Fruit fly (Drosophila melanogaster) whole organism, embryonic: Measurements from ENCODE around the gene mnd.

ENCODE experiments used
- ATbp ChIP-seq: fragments of 200-800 bp; sonication (Bioruptor generic); optimal IDR thresholded peaks from 2 replicates; lab custom pipeline; 2017; ENCODE audit warnings: missing biosample characterization, mild to moderate bottlenecking, missing genetic modification characterization, missing genetic modification reagents
- Atf3 ChIP-seq: fragments of 200-800 bp; sonication (Bioruptor generic); optimal IDR thresholded peaks from 3 replicates; lab custom pipeline; 2016; ENCODE audit warnings: missing biosample characterization, missing genetic modification characterization
- BtbVII ChIP-seq: fragments of 200-800 bp; sonication (Bioruptor generic); optimal IDR thresholded peaks from 3 replicates; lab custom pipeline; 2017; ENCODE audit warnings: missing biosample characterization, mild to moderate bottlenecking, missing genetic modification characterization
- CG10321 ChIP-seq: fragments of 200-800 bp; sonication (Bioruptor generic); IDR thresholded peaks from 2 replicates; pipeline ENCODE4 v1.3.6; 2022; ENCODE audit warnings: missing biosample characterization, missing genetic modification characterization
- CG10959 ChIP-seq: fragments of 200-800 bp; sonication (Bioruptor generic); IDR thresholded peaks from 2 replicates; pipeline ENCODE4 v1.3.6; 2022; ENCODE audit warnings: missing biosample characterization, missing genetic modification characterization
- CG11504 ChIP-seq: fragments of 200-800 bp; sonication (Bioruptor generic); optimal IDR thresholded peaks from 3 replicates; lab custom pipeline; 2019; ENCODE audit warnings: missing biosample characterization, mild to moderate bottlenecking, missing genetic modification characterization, moderate library complexity
- CG12155 ChIP-seq: fragments of 200-800 bp; sonication (Bioruptor generic); optimal IDR thresholded peaks from 3 replicates; lab custom pipeline; 2016; ENCODE audit warnings: missing biosample characterization, missing genetic modification characterization
- CG12391 ChIP-seq: fragments of 200-800 bp; sonication (Bioruptor generic); optimal IDR thresholded peaks from 3 replicates; lab custom pipeline; 2018; ENCODE audit warnings: missing biosample characterization, mild to moderate bottlenecking, missing genetic modification characterization, moderate library complexity
- CG12659 ChIP-seq: fragments of 200-800 bp; sonication (Bioruptor generic); optimal IDR thresholded peaks from 3 replicates; lab custom pipeline; 2017; ENCODE audit warnings: mild to moderate bottlenecking, missing biosample characterization, missing genetic modification reagents, missing genetic modification characterization
- CG12942 ChIP-seq: fragments of 200-800 bp; sonication (Bioruptor generic); optimal IDR thresholded peaks from 3 replicates; lab custom pipeline; 2016; ENCODE audit warnings: missing biosample characterization, missing genetic modification characterization
- CG14667 ChIP-seq: fragments of 200-800 bp; sonication (Bioruptor generic); IDR thresholded peaks from 2 replicates; pipeline ENCODE4 v1.3.6; 2022; ENCODE audit warnings: missing biosample characterization, missing genetic modification characterization
- CG15696 ChIP-seq: fragments of 200-800 bp; sonication (Bioruptor generic); optimal IDR thresholded peaks from 2 replicates; lab custom pipeline; 2019; ENCODE audit warnings: missing biosample characterization, mild to moderate bottlenecking, missing genetic modification characterization, moderate library complexity
- CG17359 ChIP-seq: fragments of 200-800 bp; sonication (Bioruptor generic); optimal IDR thresholded peaks from 3 replicates; lab custom pipeline; 2018; ENCODE audit warnings: missing biosample characterization, mild to moderate bottlenecking, missing genetic modification characterization, moderate library complexity
- CG2202 ChIP-seq: fragments of 200-800 bp; sonication (Bioruptor generic); optimal IDR thresholded peaks from 2 replicates; lab custom pipeline; 2018; ENCODE audit warnings: missing biosample characterization, mild to moderate bottlenecking, missing genetic modification characterization
- CG2678 ChIP-seq: fragments of 200-800 bp; sonication (Bioruptor generic); optimal IDR thresholded peaks from 3 replicates; lab custom pipeline; 2019; ENCODE audit warnings: missing biosample characterization, mild to moderate bottlenecking, missing genetic modification characterization, moderate library complexity
- CG2712 ChIP-seq: fragments of 200-800 bp; optimal IDR thresholded peaks from 3 replicates; lab custom pipeline; 2019; ENCODE audit warnings: missing biosample characterization, mild to moderate bottlenecking, missing genetic modification characterization, moderate library complexity
- CG31441 ChIP-seq: fragments of 200-800 bp; sonication (Bioruptor generic); IDR thresholded peaks from 2 replicates; pipeline ENCODE4 v1.3.6; 2022; ENCODE audit warnings: missing biosample characterization, missing genetic modification characterization
- CG32772 ChIP-seq: fragments of 200-800 bp; sonication (Bioruptor generic); IDR thresholded peaks from 2 replicates; pipeline ENCODE4 v1.3.6; 2022; ENCODE audit warnings: missing biosample characterization, missing genetic modification characterization
- CG34422 ChIP-seq: fragments of 200-800 bp; sonication (Bioruptor generic); IDR thresholded peaks from 3 replicates; pipeline ENCODE4 v1.3.6; 2022; ENCODE audit warnings: missing biosample characterization, missing genetic modification characterization
- CG5180 ChIP-seq: fragments of 200-800 bp; sonication (Bioruptor generic); optimal IDR thresholded peaks from 3 replicates; lab custom pipeline; 2017; ENCODE audit warnings: missing biosample characterization, missing genetic modification characterization, mild to moderate bottlenecking, moderate library complexity, missing genetic modification reagents
- CG8388 ChIP-seq: fragments of 200-800 bp; sonication (Bioruptor generic); optimal IDR thresholded peaks from 2 replicates; lab custom pipeline; 2019; ENCODE audit warnings: missing biosample characterization, mild to moderate bottlenecking, missing genetic modification characterization, moderate library complexity
- CG9876 ChIP-seq: fragments of 200-800 bp; sonication (Bioruptor generic); optimal IDR thresholded peaks from 2 replicates; lab custom pipeline; 2016; ENCODE audit warnings: missing biosample characterization, missing genetic modification characterization
- D ChIP-seq, 2 experiments: fragments of 200-800 bp in 1 of 2; fragments of >200 bp in 1 of 2; sonication (Bioruptor generic) in 1 of 2; optimal IDR thresholded peaks; 2 replicates in 1 of 2; 3 replicates in 1 of 2; lab custom pipeline; 2017; ENCODE audit warnings: mild to moderate bottlenecking in 1 of 2, missing biosample characterization in 1 of 2, missing genetic modification characterization in 1 of 2, missing genetic modification reagents in 1 of 2
- Dll ChIP-seq: fragments of 200-800 bp; sonication (Bioruptor generic); IDR thresholded peaks from 4 replicates; pipeline ENCODE4 v1.3.6; 2022; ENCODE audit warnings: missing biosample characterization, missing genetic modification characterization; ENCODE audit not compliant: partially characterized antibody
- Doc3 ChIP-seq: fragments of 200-800 bp; sonication (Bioruptor generic); IDR thresholded peaks from 3 replicates; pipeline ENCODE4 v1.3.6; 2022; ENCODE audit warnings: missing biosample characterization, missing genetic modification characterization; ENCODE audit not compliant: partially characterized antibody
- Fer3 ChIP-seq: fragments of 200-800 bp; sonication (Bioruptor generic); optimal IDR thresholded peaks from 2 replicates; lab custom pipeline; 2018; ENCODE audit warnings: missing biosample characterization, mild to moderate bottlenecking, missing genetic modification characterization, moderate library complexity
- GATAe ChIP-seq: fragments of 200-800 bp; sonication (Bioruptor generic); conservative IDR thresholded peaks from 2 replicates; pipeline ENCODE4 v1.3.6; 2022; ENCODE audit warnings: missing biosample characterization, missing genetic modification characterization
- MTF-1 ChIP-seq: fragments of 200-800 bp; sonication (Bioruptor generic); optimal IDR thresholded peaks from 2 replicates; lab custom pipeline; 2018; ENCODE audit warnings: missing biosample characterization, mild to moderate bottlenecking, missing genetic modification characterization, borderline replicate concordance
- Ptx1 ChIP-seq: fragments of 200-800 bp; sonication (Bioruptor generic); IDR thresholded peaks from 2 replicates; pipeline ENCODE4 v1.3.6; 2022; ENCODE audit warnings: missing biosample characterization, missing genetic modification characterization
- Side ChIP-seq: fragments of 200-800 bp; sonication (Bioruptor generic); optimal IDR thresholded peaks from 2 replicates; lab custom pipeline; 2016; ENCODE audit warnings: missing biosample characterization, missing genetic modification characterization
- YL-1 ChIP-seq: fragments of 200-800 bp; sonication (Bioruptor generic); optimal IDR thresholded peaks from 3 replicates; lab custom pipeline; 2017; ENCODE audit warnings: missing biosample characterization, mild to moderate bottlenecking, missing genetic modification characterization
- bsh ChIP-seq, 2 experiments: fragments of 200-800 bp; sonication (Bioruptor generic); optimal IDR thresholded peaks; 2 replicates each; lab custom pipeline; 2017 to 2018; ENCODE audit warnings: mild to moderate bottlenecking in 2 of 2, missing biosample characterization in 2 of 2, missing genetic modification characterization in 2 of 2, moderate library complexity in 1 of 2
- dmrt99B ChIP-seq: fragments of 200-800 bp; sonication (Bioruptor generic); optimal IDR thresholded peaks from 2 replicates; lab custom pipeline; 2018; ENCODE audit warnings: missing biosample characterization, mild to moderate bottlenecking, missing genetic modification characterization, moderate library complexity
- ftz-f1 ChIP-seq: fragments of 200-800 bp; sonication (Bioruptor generic); optimal IDR thresholded peaks from 2 replicates; lab custom pipeline; 2016; ENCODE audit warnings: missing biosample characterization, missing genetic modification characterization
- gce ChIP-seq: fragments of 200-800 bp; sonication (Bioruptor generic); IDR thresholded peaks from 3 replicates; pipeline ENCODE4 v1.3.6; 2022; ENCODE audit warnings: missing biosample characterization, missing genetic modification characterization
- gem ChIP-seq: fragments of 200-800 bp; sonication (Bioruptor generic); optimal IDR thresholded peaks from 2 replicates; lab custom pipeline; 2019; ENCODE audit warnings: missing biosample characterization, mild to moderate bottlenecking, missing genetic modification characterization, moderate library complexity
- grau ChIP-seq: fragments of 200-800 bp; optimal IDR thresholded peaks from 3 replicates; lab custom pipeline; 2019; ENCODE audit warnings: missing biosample characterization, mild to moderate bottlenecking, missing genetic modification characterization, moderate library complexity
- gsb ChIP-seq: fragments of 200-800 bp; sonication (Bioruptor generic); IDR thresholded peaks from 2 replicates; pipeline ENCODE4 v1.3.6; 2022; ENCODE audit warnings: missing biosample characterization, missing genetic modification characterization
- gsb-n ChIP-seq: fragments of 200-800 bp; sonication (Bioruptor generic); optimal IDR thresholded peaks from 3 replicates; lab custom pipeline; 2018; ENCODE audit warnings: missing biosample characterization, mild to moderate bottlenecking, missing genetic modification characterization
- kah ChIP-seq: fragments of 200-800 bp; sonication (Bioruptor generic); optimal IDR thresholded peaks from 2 replicates; lab custom pipeline; 2018; ENCODE audit warnings: missing biosample characterization, mild to moderate bottlenecking, missing genetic modification characterization
- lmd ChIP-seq: fragments of 200-800 bp; sonication (Bioruptor generic); IDR thresholded peaks from 2 replicates; pipeline ENCODE4 v1.3.6; 2022; ENCODE audit warnings: missing biosample characterization, missing genetic modification characterization
- mam ChIP-seq: fragments of 200-800 bp; sonication (Bioruptor generic); optimal IDR thresholded peaks from 3 replicates; lab custom pipeline; 2016; ENCODE audit warnings: missing biosample characterization, missing genetic modification characterization
- phol ChIP-seq: fragments of 200-800 bp; sonication (Bioruptor generic); optimal IDR thresholded peaks from 3 replicates; lab custom pipeline; 2018; ENCODE audit warnings: missing biosample characterization, mild to moderate bottlenecking, missing genetic modification characterization, moderate library complexity
- pnt ChIP-seq: fragments of 200-800 bp; sonication (Bioruptor generic); optimal IDR thresholded peaks from 3 replicates; lab custom pipeline; 2016; ENCODE audit warnings: missing biosample characterization, missing genetic modification characterization
- sc ChIP-seq, 3 experiments: fragments of >200 bp in 2 of 3; fragments of 200-800 bp in 1 of 3; sonication (Bioruptor generic) in 1 of 3; optimal IDR thresholded peaks; 2 replicates in 2 of 3; 3 replicates in 1 of 3; lab custom pipeline; 2017; ENCODE audit warnings: mild to moderate bottlenecking in 1 of 3, missing biosample characterization in 1 of 3, missing genetic modification characterization in 1 of 3, missing genetic modification reagents in 1 of 3
- sens ChIP-seq: fragments of 200-800 bp; sonication (Bioruptor generic); peaks from one replicate; lab custom pipeline; 2016; ENCODE audit warnings: missing biosample characterization, missing genetic modification characterization
- so ChIP-seq: fragments of 200-800 bp; sonication (Bioruptor generic); IDR thresholded peaks from 3 replicates; pipeline ENCODE4 v1.3.6; 2022; ENCODE audit warnings: missing biosample characterization, missing genetic modification characterization
- sob ChIP-seq: fragments of 200-800 bp; sonication (Bioruptor generic); IDR thresholded peaks from 2 replicates; pipeline ENCODE4 v1.3.6; 2022; ENCODE audit warnings: missing biosample characterization, missing genetic modification characterization
- tll ChIP-seq, 2 experiments: fragments of 200-800 bp in 1 of 2; fragments of >200 bp in 1 of 2; sonication (Bioruptor generic) in 1 of 2; optimal IDR thresholded peaks; 2 replicates each; lab custom pipeline; 2017 to 2019; ENCODE audit warnings: missing biosample characterization in 2 of 2, missing genetic modification characterization in 2 of 2, mild to moderate bottlenecking in 1 of 2, moderate library complexity in 1 of 2

The mnd gene

dm6 chr3L:15009681-15010080, 24.8 kb downstream of the mnd start (continued):
- TF ChIP-seq GATAe (GFP tag; lab: Robert Waterston, UW) (no peak), CG10959 (GFP tag; lab: Robert Waterston, UW) (no peak), YL-1 (GFP tag; lab: Kevin White, UChicago) (no peak), CG2202 (tag; lab: Kevin White, UChicago) (no peak), CG2712 (tag; lab: Kevin White, UChicago) (peak; percentile 11), Side (GFP tag; lab: Kevin White, UChicago) (no peak), Fer3 (tag; lab: Kevin White, UChicago) (no peak), lmd (peak; percentile 12; the same call in 1 of the 2 replicates), sc (optimal IDR thresholded peaks at IDR 0.05; lab: Kevin White, UChicago) (no peak), sc (GFP tag; optimal IDR thresholded peaks at IDR 0.05; lab: Kevin White, UChicago) (no peak), CG10321 (GFP tag; lab: Robert Waterston, UW) (no peak), Dll (GFP tag; lab: Robert Waterston, UW) (no peak), dmrt99B (peak; percentile 19), CG11504 (tag; lab: Kevin White, UChicago) (peak; percentile 38), phol (tag; lab: Kevin White, UChicago) (peak; percentile 3), gsb (GFP tag; lab: Robert Waterston, UW) (no peak), kah (GFP tag; lab: Kevin White, UChicago) (no peak), grau (tag; lab: Kevin White, UChicago) (peak; percentile 5), sob (0 out of 2 replicates have a peak, but pooled peaks have one; percentile 18), gem (peak; percentile 37), D (optimal IDR thresholded peaks at IDR 0.05; lab: Kevin White, UChicago) (no peak), D (GFP tag; optimal IDR thresholded peaks at IDR 0.05; lab: Kevin White, UChicago) (no peak), ftz-f1 (no peak), ATbp (no peak), CG12659 (GFP tag; lab: Kevin White, UChicago) (no peak), CG8388 (GFP tag; lab: Kevin White, UChicago) (peak; percentile 12), CG31441 (GFP tag; lab: Robert Waterston, UW) (0 out of 2 replicates have a peak, but pooled peaks have one; percentile 22), CG9876 (GFP tag; lab: Kevin White, UChicago) (no peak), Atf3 (GFP tag; lab: Kevin White, UChicago) (no peak), CG17359 (tag; lab: Kevin White, UChicago) (peak; percentile 26), bsh (GFP tag; optimal IDR thresholded peaks at IDR 0.05; lab: Kevin White, UChicago) (peak in 1 of 2 experiments; percentile 0), sens (GFP tag; lab: Kevin White, UChicago) (peak; percentile 61), CG12155 (no peak), CG14667 (GFP tag; lab: Robert Waterston, UW) (no peak), so (GFP tag; lab: Robert Waterston, UW) (no peak), BtbVII (no peak), gsb-n (no peak), gce (GFP tag; lab: Robert Waterston, UW) (no peak), CG34422 (GFP tag; lab: Robert Waterston, UW) (no peak), CG15696 (tag; lab: Kevin White, UChicago) (no peak), Ptx1 (GFP tag; lab: Robert Waterston, UW) (no peak), CG32772 (GFP tag; lab: Robert Waterston, UW) (peak; percentile 9; the same call in 1 of the 2 replicates), mam (GFP tag; lab: Kevin White, UChicago) (no peak), CG12391 (tag; lab: Kevin White, UChicago) (peak; percentile 6), tll (GFP tag; optimal IDR thresholded peaks at IDR 0.05; lab: Kevin White, UChicago) (no peak), MTF-1 (GFP tag; lab: Kevin White, UChicago) (no peak), CG2678 (tag; lab: Kevin White, UChicago) (peak; percentile 27), pnt (GFP tag; lab: Kevin White, UChicago) (no peak), CG12942 (no peak), Doc3 (GFP tag; lab: Robert Waterston, UW) (no peak), CG5180 (GFP tag; lab: Kevin White, UChicago) (no peak)
